Worm (Caenorhabditis elegans) whole organism, early embryonic: ENCODE data around the gene plep-1.

ENCODE experiments used
- F13C5.2 ChIP-seq: sonication (generic microtip); optimal IDR thresholded peaks from 2 replicates; lab custom pipeline; 2017; ENCODE audit warnings: mild to moderate bottlenecking, missing genetic modification characterization, inconsistent platforms, missing compliant biosample characterization
- ama-1 ChIP-seq: fragments of 150-350 bp; optimal IDR thresholded peaks from 2 replicates; lab custom pipeline; 2014
- ceh-13 ChIP-seq: fragments of 200-800 bp; sonication (Bioruptor generic); optimal IDR thresholded peaks from 2 replicates; lab custom pipeline; 2018; ENCODE audit warnings: mild to moderate bottlenecking, missing genetic modification characterization, missing compliant biosample characterization
- flt-1 ChIP-seq: fragments of 200-800 bp; sonication (Bioruptor generic); IDR thresholded peaks from 2 replicates; pipeline ENCODE4 v1.3.6; 2022; ENCODE audit warnings: missing genetic modification characterization, missing compliant biosample characterization
- hmbx-1 ChIP-seq: sonication (generic microtip); optimal IDR thresholded peaks from 2 replicates; lab custom pipeline; 2016; ENCODE audit warnings: mild to moderate bottlenecking, missing genetic modification characterization, missing compliant biosample characterization
- tbx-37 ChIP-seq: fragments of 200-800 bp; sonication (Bioruptor generic); conservative IDR thresholded peaks from 2 replicates; pipeline ENCODE4 v1.3.6; 2022; ENCODE audit warnings: missing genetic modification reagents, missing genetic modification characterization, missing compliant biosample characterization

ce11 chrII:4320455-4320854 is 8.4 kb upstream of the plep-1 start, which contains the start of gene Y52E8A.2:
- TF ChIP-seq ama-1 (lab: Kevin White, UChicago) (no peak), tbx-37 (no peak), ceh-13 (GFP tag; lab: Kevin White, UChicago) (no peak), F13C5.2 (no peak), hmbx-1 (tag; lab: Kevin White, UChicago) (no peak), flt-1 (GFP tag; lab: Robert Waterston, UW) (no peak)
